Fruit fly (Drosophila melanogaster): ENCODE results near the gene Lmpt.

DNA sequence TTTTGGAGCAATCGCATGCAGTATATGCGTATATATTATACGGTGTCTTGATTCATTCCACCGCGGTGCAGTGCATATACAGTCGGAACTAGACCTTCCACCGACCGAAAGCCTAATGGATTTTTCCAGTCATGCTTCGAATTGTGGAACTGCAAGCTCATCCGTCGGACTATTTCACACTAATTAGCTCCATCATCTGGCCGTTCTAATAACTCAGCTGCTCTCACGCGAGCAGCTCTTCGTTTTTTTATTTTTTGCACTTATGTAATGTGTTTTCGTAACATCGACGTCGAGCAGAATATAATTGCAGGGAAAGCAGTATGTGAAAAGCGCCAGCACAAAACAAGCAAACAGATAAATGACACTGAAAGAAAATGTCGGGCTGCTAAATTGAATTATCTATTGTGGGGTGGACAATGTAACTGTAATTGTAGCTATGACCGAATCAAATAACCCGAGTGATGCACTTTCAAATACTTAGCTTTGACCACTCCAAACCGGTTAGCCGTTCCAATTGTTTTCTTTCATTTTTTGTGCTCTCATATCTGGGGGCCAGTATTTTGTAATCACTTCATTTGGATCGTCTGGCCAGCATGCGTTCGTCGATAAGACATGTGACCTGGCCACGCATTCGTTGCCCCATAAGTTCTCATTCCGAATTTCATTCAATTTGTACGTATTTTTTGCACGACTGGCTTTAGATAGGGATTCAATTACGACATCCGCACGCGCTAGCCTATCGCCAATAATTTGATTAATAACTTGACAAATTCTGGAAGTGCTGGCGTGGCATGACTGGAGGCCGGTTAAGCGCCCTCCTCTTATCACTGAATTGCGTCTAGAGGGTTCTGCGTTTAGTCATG lies 92.7 kb downstream of the Lmpt start, which contains the start of gene Cpr73D:
- TF ChIP-seq h (optimal IDR thresholded peaks at IDR 0.05): no peak
- TF ChIP-seq ttk (optimal IDR thresholded peaks at IDR 0.05): no peak
- no peak for TF ChIP-seq psq (optimal IDR thresholded peaks at IDR 0.05)
- no peak for TF ChIP-seq insv (optimal IDR thresholded peaks at IDR 0.05)
- no peak for TF ChIP-seq Myc (optimal IDR thresholded peaks at IDR 0.05)
